Worm (Caenorhabditis elegans) whole organism, L1 larva: Measurements from ENCODE around the gene mrps-21.

Source experiments
- C04F5.9 ChIP-seq: sonication (generic microtip); optimal IDR thresholded peaks from 2 replicates; lab custom pipeline; 2016; ENCODE audit warnings: missing genetic modification characterization, missing compliant biosample characterization
- alr-1 ChIP-seq: fragments of 200-800 bp; sonication (Bioruptor generic); optimal IDR thresholded peaks from 2 replicates; lab custom pipeline; 2018; ENCODE audit warnings: borderline replicate concordance, mild to moderate bottlenecking, missing genetic modification characterization, missing compliant biosample characterization
- aly-2 ChIP-seq: fragments of 150-350 bp; optimal IDR thresholded peaks from 2 replicates; lab custom pipeline; 2014; ENCODE audit warnings: missing biosample characterization, missing genetic modification characterization
- blmp-1 ChIP-seq: fragments of 150-350 bp; optimal IDR thresholded peaks from 2 replicates; lab custom pipeline; 2014; ENCODE audit warnings: missing biosample characterization, missing genetic modification characterization
- ceh-63 ChIP-seq: fragments of 200-800 bp; sonication (Bioruptor generic); optimal IDR thresholded peaks from 2 replicates; lab custom pipeline; 2018; ENCODE audit warnings: mild to moderate bottlenecking, missing genetic modification characterization, missing compliant biosample characterization
- ceh-8 ChIP-seq: fragments of 200-800 bp; sonication (Bioruptor generic); optimal IDR thresholded peaks from 2 replicates; lab custom pipeline; 2018; ENCODE audit warnings: mild to moderate bottlenecking, missing genetic modification characterization, moderate library complexity, missing compliant biosample characterization
- ceh-88 ChIP-seq: fragments of 200-800 bp; sonication (Bioruptor generic); IDR thresholded peaks from 2 replicates; pipeline ENCODE4 v1.3.6; 2022; ENCODE audit warnings: missing genetic modification characterization, missing compliant biosample characterization
- ces-1 ChIP-seq: fragments of 150-350 bp; optimal IDR thresholded peaks from 2 replicates; lab custom pipeline; 2014; ENCODE audit warnings: missing biosample characterization, missing genetic modification reagents, missing genetic modification characterization
- dpl-1 ChIP-seq, 3 experiments: fragments of 150-350 bp in 2 of 3; sonication (generic microtip) in 1 of 3; optimal IDR thresholded peaks; 2 replicates each; lab custom pipeline; 2014 to 2017; ENCODE audit warnings: missing biosample characterization in 3 of 3, missing genetic modification characterization in 3 of 3, missing genetic modification reagents in 3 of 3
- dsc-1 ChIP-seq: sonication (generic microtip); optimal IDR thresholded peaks from 2 replicates; lab custom pipeline; 2016; ENCODE audit warnings: mild to moderate bottlenecking, missing genetic modification characterization, missing compliant biosample characterization
- efl-1 ChIP-seq, 4 experiments: fragments of 150-350 bp; optimal IDR thresholded peaks in 3 of 4; peaks in 1 of 4; 1 replicate in 1 of 4; 2 replicates in 3 of 4; lab custom pipeline; 2014; ENCODE audit warnings: missing biosample characterization in 2 of 4, missing genetic modification characterization in 2 of 4, missing genetic modification reagents in 2 of 4
- egl-13 ChIP-seq: sonication (generic microtip); optimal IDR thresholded peaks from 2 replicates; lab custom pipeline; 2016; ENCODE audit warnings: missing genotype, missing genetic modification reagents, missing genetic modification characterization, missing compliant biosample characterization
- elt-2 ChIP-seq: sonication (generic microtip); optimal IDR thresholded peaks from 2 replicates; lab custom pipeline; 2016; ENCODE audit warnings: missing genetic modification characterization, mild to moderate bottlenecking, inconsistent platforms, missing compliant biosample characterization, missing genetic modification reagents
- elt-3 ChIP-seq, 6 experiments: fragments of 150-350 bp in 1 of 6; sonication (generic microtip); optimal IDR thresholded peaks; 2 replicates each; lab custom pipeline; 2017 to 2018; ENCODE audit warnings: missing biosample characterization in 6 of 6, missing genetic modification characterization in 6 of 6, inconsistent platforms in 1 of 6
- fkh-10 ChIP-seq: sonication (generic microtip); optimal IDR thresholded peaks from 2 replicates; lab custom pipeline; 2017; ENCODE audit warnings: missing biosample characterization, missing genetic modification reagents, missing genetic modification characterization
- fkh-8 ChIP-seq: sonication (generic microtip); optimal IDR thresholded peaks from 2 replicates; lab custom pipeline; 2016; ENCODE audit warnings: mild to moderate bottlenecking, missing genetic modification characterization, missing compliant biosample characterization
- fos-1 ChIP-seq: fragments of 150-350 bp; optimal IDR thresholded peaks from 2 replicates; lab custom pipeline; 2014; ENCODE audit warnings: missing biosample characterization, missing genetic modification characterization
- grh-1 ChIP-seq: fragments of 200-800 bp; sonication (Bioruptor generic); IDR thresholded peaks from 2 replicates; pipeline ENCODE4 v1.3.6; 2022; ENCODE audit warnings: missing genetic modification reagents, missing genetic modification characterization, missing compliant biosample characterization
- hlh-4 ChIP-seq: sonication (generic microtip); optimal IDR thresholded peaks from 2 replicates; lab custom pipeline; 2016; ENCODE audit warnings: mild to moderate bottlenecking, missing genetic modification characterization, missing compliant biosample characterization
- hpl-2 ChIP-seq: fragments of 150-350 bp; optimal IDR thresholded peaks from 2 replicates; lab custom pipeline; 2014; ENCODE audit warnings: missing biosample characterization, missing genetic modification reagents, missing genetic modification characterization
- irx-1 ChIP-seq: sonication (generic microtip); optimal IDR thresholded peaks from 2 replicates; lab custom pipeline; 2016; ENCODE audit warnings: missing genetic modification characterization, missing compliant biosample characterization
- isw-1 ChIP-seq: fragments of 200-800 bp; sonication (Bioruptor generic); IDR thresholded peaks from 2 replicates; pipeline ENCODE4 v1.3.6; 2022; ENCODE audit warnings: missing genetic modification characterization, missing compliant biosample characterization
- lin-15B ChIP-seq: fragments of 150-350 bp; sonication (generic microtip); optimal IDR thresholded peaks from 3 replicates; lab custom pipeline; 2014; ENCODE audit warnings: missing biosample characterization, missing genetic modification characterization
- lin-39 ChIP-seq: fragments of 150-350 bp; optimal IDR thresholded peaks from 2 replicates; lab custom pipeline; 2014; ENCODE audit warnings: missing biosample characterization, missing genetic modification reagents, missing genetic modification characterization
- mab-9 ChIP-seq: fragments of 200-800 bp; sonication (Bioruptor generic); IDR thresholded peaks from 2 replicates; pipeline ENCODE4 v1.3.6; 2022; ENCODE audit warnings: missing genetic modification reagents, missing genetic modification characterization, missing compliant biosample characterization
- mdl-1 ChIP-seq, 2 experiments: fragments of 150-350 bp; optimal IDR thresholded peaks; 2 replicates each; lab custom pipeline; 2014 to 2017; ENCODE audit warnings: missing biosample characterization in 2 of 2, missing genetic modification characterization in 2 of 2, inconsistent platforms in 1 of 2
- mef-2 ChIP-seq: fragments of 150-350 bp; optimal IDR thresholded peaks from 2 replicates; lab custom pipeline; 2014; ENCODE audit warnings: missing biosample characterization, missing genetic modification characterization
- nhr-11 ChIP-seq: fragments of 150-350 bp; optimal IDR thresholded peaks from 2 replicates; lab custom pipeline; 2014; ENCODE audit warnings: missing biosample characterization, missing genetic modification characterization
- nhr-19 ChIP-seq: fragments of 200-800 bp; sonication (Bioruptor generic); conservative IDR thresholded peaks from 2 replicates; pipeline ENCODE4 v1.3.6; 2022; ENCODE audit warnings: missing genetic modification characterization, missing compliant biosample characterization
- nhr-237 ChIP-seq: fragments of 150-350 bp; optimal IDR thresholded peaks from 2 replicates; lab custom pipeline; 2014; ENCODE audit warnings: missing biosample characterization, missing genetic modification characterization
- nhr-28 ChIP-seq: fragments of 150-350 bp; optimal IDR thresholded peaks from 2 replicates; lab custom pipeline; 2014; ENCODE audit warnings: missing biosample characterization, missing genetic modification characterization
- nhr-71 ChIP-seq: sonication (generic microtip); optimal IDR thresholded peaks from 2 replicates; lab custom pipeline; 2016; ENCODE audit warnings: mild to moderate bottlenecking, missing genetic modification characterization, moderate library complexity, missing compliant biosample characterization
- nhr-76 ChIP-seq: sonication (generic microtip); optimal IDR thresholded peaks from 2 replicates; lab custom pipeline; 2017; ENCODE audit warnings: missing biosample characterization, missing genetic modification characterization
- nhr-84 ChIP-seq: sonication (generic microtip); optimal IDR thresholded peaks from 2 replicates; lab custom pipeline; 2017; ENCODE audit warnings: missing biosample characterization, missing genetic modification characterization
- nhr-85 ChIP-seq: sonication (generic microtip); peaks from one replicate; lab custom pipeline; 2016; ENCODE audit warnings: missing genetic modification characterization, inconsistent platforms, missing compliant biosample characterization
- pax-3 ChIP-seq: fragments of 200-800 bp; sonication (Bioruptor generic); optimal IDR thresholded peaks from 2 replicates; lab custom pipeline; 2018; ENCODE audit warnings: mild to moderate bottlenecking, missing genetic modification characterization, moderate library complexity, missing compliant biosample characterization
- pqm-1 ChIP-seq: sonication (generic microtip); optimal IDR thresholded peaks from 3 replicates; lab custom pipeline; 2017; ENCODE audit warnings: missing biosample characterization, missing genetic modification characterization
- rnt-1 ChIP-seq: sonication (generic microtip); optimal IDR thresholded peaks from 2 replicates; lab custom pipeline; 2016; ENCODE audit warnings: mild to moderate bottlenecking, missing genetic modification characterization, moderate library complexity, missing compliant biosample characterization
- sox-4 ChIP-seq: sonication (generic microtip); optimal IDR thresholded peaks from 2 replicates; lab custom pipeline; 2016; ENCODE audit warnings: missing genetic modification characterization, missing compliant biosample characterization
- sup-37 ChIP-seq: fragments of 200-800 bp; sonication (Bioruptor generic); optimal IDR thresholded peaks from 2 replicates; lab custom pipeline; 2018; ENCODE audit warnings: mild to moderate bottlenecking, missing genetic modification characterization, missing compliant biosample characterization
- unc-130 ChIP-seq: fragments of 150-350 bp; optimal IDR thresholded peaks from 2 replicates; lab custom pipeline; 2017; ENCODE audit warnings: missing biosample characterization, missing genetic modification characterization, inconsistent platforms
- unc-62 ChIP-seq: fragments of 150-350 bp; optimal IDR thresholded peaks from 2 replicates; lab custom pipeline; 2014; ENCODE audit warnings: missing biosample characterization, missing genetic modification reagents, missing genetic modification characterization
- unc-86 ChIP-seq: sonication (generic microtip); optimal IDR thresholded peaks from 2 replicates; lab custom pipeline; 2016; ENCODE audit warnings: missing genetic modification characterization, missing compliant biosample characterization
- unc-98 ChIP-seq: fragments of 200-800 bp; sonication (Bioruptor generic); IDR thresholded peaks from 2 replicates; pipeline ENCODE4 v1.3.6; 2022; ENCODE audit warnings: missing genetic modification characterization, missing compliant biosample characterization
- vab-15 ChIP-seq: sonication (generic microtip); optimal IDR thresholded peaks from 2 replicates; lab custom pipeline; 2017; ENCODE audit warnings: missing genotype, mild to moderate bottlenecking, missing genetic modification characterization, missing compliant biosample characterization
- xbp-1 ChIP-seq: sonication (generic microtip); optimal IDR thresholded peaks from 2 replicates; lab custom pipeline; 2016; ENCODE audit warnings: missing genetic modification characterization, missing compliant biosample characterization
- zip-4 ChIP-seq: fragments of 200-800 bp; sonication (Bioruptor generic); optimal IDR thresholded peaks from 2 replicates; lab custom pipeline; 2018; ENCODE audit warnings: mild to moderate bottlenecking, missing genetic modification characterization, moderate library complexity, missing compliant biosample characterization
- ztf-4 ChIP-seq: fragments of 150-350 bp; optimal IDR thresholded peaks from 2 replicates; lab custom pipeline; 2014; ENCODE audit warnings: missing biosample characterization, missing genetic modification characterization

Gene mrps-21

ce11 chrIV:4665079-4665478 lies 5.8 kb upstream of the mrps-21 start, which contains the start of gene F29B9.1:
Gene F29B9.1 (plus strand): TSS chrIV:4665379.
- TF ChIP-seq unc-98 (GFP tag; lab: Robert Waterston, UW) (no peak), nhr-11 (tag; lab: Kevin White, UChicago) (no peak), mdl-1 (tag; optimal IDR thresholded peaks at IDR 0.05; lab: Kevin White, UChicago) (no peak), unc-62 (GFP tag; lab: Kevin White, UChicago) (no peak), unc-86 (tag; lab: Kevin White, UChicago) (no peak), ceh-8 (GFP tag; lab: Kevin White, UChicago) (no peak), ztf-4 (tag; lab: Kevin White, UChicago) (no peak), pqm-1 (tag; lab: Kevin White, UChicago) (no peak), vab-15 (no peak), nhr-237 (tag; lab: Kevin White, UChicago) (no peak), isw-1 (GFP tag; lab: Robert Waterston, UW) (no peak), ces-1 (no peak), irx-1 (no peak), fkh-8 (tag; lab: Kevin White, UChicago) (no peak), zip-4 (GFP tag; lab: Kevin White, UChicago) (no peak), lin-15B (no peak), fkh-10 (GFP tag; lab: Kevin White, UChicago) (no peak), ceh-88 (GFP tag; lab: Robert Waterston, UW) (no peak), alr-1 (tag; lab: Kevin White, UChicago) (no peak), mef-2 (no peak)

- TF ChIP-seq xbp-1 (tag; lab: Kevin White, UChicago) (peak; percentile 95), fos-1 (tag; lab: Kevin White, UChicago) (peak; percentile 79), C04F5.9 (tag; lab: Kevin White, UChicago) (peak; percentile 79), fkh-10 (GFP tag; lab: Kevin White, UChicago) (peak; percentile 85), elt-2 (tag; lab: Kevin White, UChicago) (peak; percentile 82), efl-1 (optimal IDR thresholded peaks at IDR 0.05; lab: Kevin White, UChicago) (peak; percentile 87 to 91), efl-1 (GFP tag; optimal IDR thresholded peaks at IDR 0.05 in 1 of 2; lab: Kevin White, UChicago) (peak; percentile 68 to 97), pqm-1 (tag; lab: Kevin White, UChicago) (no peak), dsc-1 (tag; lab: Kevin White, UChicago) (peak; percentile 94), nhr-71 (peak; percentile 98), mab-9 (GFP tag; lab: Robert Waterston, UW) (peak; percentile 78), unc-98 (GFP tag; lab: Robert Waterston, UW) (peak; percentile 98), pax-3 (tag; lab: Kevin White, UChicago) (peak; percentile 98), nhr-85 (tag; lab: Kevin White, UChicago) (peak; percentile 98), sup-37 (GFP tag; lab: Kevin White, UChicago) (peak; percentile 68), elt-3 (tag; optimal IDR thresholded peaks at IDR 0.05; lab: Kevin White, UChicago) (peak in 2 of 6 experiments; percentile 31 to 51), grh-1 (GFP tag; lab: Robert Waterston, UW) (peak; percentile 74), sox-4 (tag; lab: Kevin White, UChicago) (peak; percentile 89), egl-13 (tag; lab: Kevin White, UChicago) (peak; percentile 95), hpl-2 (GFP tag; lab: Kevin White, UChicago) (peak; percentile 86), unc-130 (tag; lab: Kevin White, UChicago) (peak; percentile 94), nhr-19 (GFP tag; lab: Robert Waterston, UW) (peak; percentile 90), aly-2 (peak; percentile 76), nhr-28 (tag; lab: Kevin White, UChicago) (no peak), ces-1 (no peak), mef-2 (no peak), dpl-1 (GFP tag; optimal IDR thresholded peaks at IDR 0.05; lab: Kevin White, UChicago) (peak; percentile 72 to 78 (median 77)), alr-1 (tag; lab: Kevin White, UChicago) (no peak), unc-62 (GFP tag; lab: Kevin White, UChicago) (no peak), nhr-76 (tag; lab: Kevin White, UChicago) (no peak), lin-39 (tag; lab: Kevin White, UChicago) (peak; percentile 73), blmp-1 (peak; percentile 60), rnt-1 (tag; lab: Kevin White, UChicago) (peak; percentile 95), unc-86 (tag; lab: Kevin White, UChicago) (peak; percentile 94), hlh-4 (no peak), nhr-84 (tag; lab: Kevin White, UChicago) (peak; percentile 27), ceh-63 (GFP tag; lab: Kevin White, UChicago) (peak; percentile 86)
Observed at ce11 chrIV:4660151-4661041, 1.1 kb upstream of the mrps-21 start, which contains the start of the genes F29B9.11 and jmjd-1.2. Gene F29B9.11 (minus strand): TSS chrIV:4660201. Gene jmjd-1.2 (plus strand): TSS chrIV:4660991.
